Worm (Caenorhabditis elegans): ENCODE measurements around the gene srsx-16.

DNA sequence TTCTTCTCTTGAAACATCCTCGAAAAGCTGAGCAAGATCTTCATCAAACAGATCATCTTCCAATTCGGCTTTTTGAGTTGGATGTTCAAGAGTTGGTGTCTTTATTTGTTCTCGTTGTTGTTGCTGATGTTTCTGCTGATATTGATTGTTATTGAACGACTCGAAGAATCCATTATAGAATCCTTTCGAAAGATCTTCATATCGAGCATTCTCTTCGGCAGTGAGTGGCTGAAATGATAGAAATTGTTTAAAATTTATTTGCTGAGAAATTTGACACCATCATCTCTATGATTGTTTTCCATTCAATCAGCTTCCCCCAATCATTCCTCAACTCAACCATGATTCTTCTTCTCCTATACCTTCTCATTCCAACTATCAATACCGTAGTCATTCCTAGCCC lies 34.1 kb upstream of the srsx-16 start, which contains the start of gene clec-178:
- TF ChIP-seq nhr-237 (tag; optimal IDR thresholded peaks at IDR 0.05) (no peak), mxl-2 (GFP tag; conservative IDR thresholded peaks at IDR 0.05) (no peak), nhr-11 (tag; optimal IDR thresholded peaks at IDR 0.05) (no peak), ZK546.5 (tag; optimal IDR thresholded peaks at IDR 0.05) (no peak), mep-1 (tag; optimal IDR thresholded peaks at IDR 0.05) (no peak), ces-1 (GFP tag; optimal IDR thresholded peaks at IDR 0.05) (no peak), madf-5 (GFP tag; IDR thresholded peaks at IDR 0.05) (no peak), nhr-6 (tag; optimal IDR thresholded peaks at IDR 0.05) (no peak), ctbp-1 (GFP tag; IDR thresholded peaks at IDR 0.05) (no peak), ZK337.2 (GFP tag; IDR thresholded peaks at IDR 0.05) (no peak), zag-1 (tag; optimal IDR thresholded peaks at IDR 0.05) (no peak), lin-13 (GFP tag; optimal IDR thresholded peaks at IDR 0.05) (no peak)

All from whole organism, L4 larva.